Worm (Caenorhabditis elegans) whole organism, L2 larva: Measurements from ENCODE around the gene act-1.

Experiments
- R02D3.7 ChIP-seq: fragments of 150-350 bp; optimal IDR thresholded peaks from 2 replicates; lab custom pipeline; 2014; ENCODE audit warnings: missing biosample characterization, missing genetic modification characterization
- elt-1 ChIP-seq: fragments of 150-350 bp; optimal IDR thresholded peaks from 2 replicates; lab custom pipeline; 2014; ENCODE audit warnings: missing biosample characterization, missing genetic modification characterization
- elt-3 ChIP-seq: sonication (generic microtip); optimal IDR thresholded peaks from 2 replicates; lab custom pipeline; 2017; ENCODE audit warnings: missing biosample characterization, missing genetic modification characterization
- fos-1 ChIP-seq: fragments of 150-350 bp; optimal IDR thresholded peaks from 2 replicates; lab custom pipeline; 2014; ENCODE audit warnings: missing biosample characterization, missing genetic modification characterization
- lin-39 ChIP-seq: fragments of 150-350 bp; optimal IDR thresholded peaks from 2 replicates; lab custom pipeline; 2014; ENCODE audit warnings: missing biosample characterization, missing genetic modification reagents, missing genetic modification characterization
- nhr-11 ChIP-seq: fragments of 150-350 bp; optimal IDR thresholded peaks from 2 replicates; lab custom pipeline; 2014; ENCODE audit warnings: missing biosample characterization, missing genetic modification characterization

ce11 chrV:11119294-11119755 is 38.5 kb downstream of the act-1 start, which contains the start of gene scb-1:
- TF ChIP-seq fos-1 (tag; lab: Kevin White, UChicago) (no peak), elt-3 (tag; lab: Kevin White, UChicago) (no peak), elt-1 (tag; lab: Kevin White, UChicago) (no peak), nhr-11 (tag; lab: Kevin White, UChicago) (no peak), lin-39 (tag; lab: Kevin White, UChicago) (no peak), R02D3.7 (tag; lab: Kevin White, UChicago) (no peak)
